Fruit fly (Drosophila melanogaster): ENCODE results near the gene Eig71Ef.

- TF ChIP-seq ems (GFP tag; optimal IDR thresholded peaks at IDR 0.05), result no peak
- no peak for TF ChIP-seq bcd (GFP tag; optimal IDR thresholded peaks at IDR 0.05)
- no peak for TF ChIP-seq CG7357 (GFP tag; IDR thresholded peaks at IDR 0.05)
- TF ChIP-seq en (GFP tag; optimal IDR thresholded peaks at IDR 0.05), result no peak
Observed at dm6 chr3L:15631067-15631466, 26.1 kb downstream of the Eig71Ef start.

Measured in whole organism, embryonic.